Worm (Caenorhabditis elegans): ENCODE results near the gene pals-21.

Gene pals-21

ce11 chrIII:1345694-1346093, 34.7 kb downstream of the pals-21 start, which contains the start of gene Y82E9BL.6 (continued):
- TF ChIP-seq gei-8 (GFP tag; optimal IDR thresholded peaks at IDR 0.05) (no peak), zfp-3 (GFP tag; conservative IDR thresholded peaks at IDR 0.05) (no peak), nhr-6 (tag; optimal IDR thresholded peaks at IDR 0.05) (no peak), F10B5.3 (tag; optimal IDR thresholded peaks at IDR 0.05) (no peak), F44E2.7 (GFP tag; IDR thresholded peaks at IDR 0.05) (no peak)

- TF ChIP-seq unc-62 (GFP tag; optimal IDR thresholded peaks at IDR 0.05 in 1 of 2) = peak in 1 of 2 experiments; percentile 61
- TF ChIP-seq unc-62 (tag; optimal IDR thresholded peaks at IDR 0.05) = no peak
- TF ChIP-seq nhr-48 (tag; optimal IDR thresholded peaks at IDR 0.05) = no peak
These were observed 37.5 kb downstream of the pals-21 start, which contains the start of gene fbxa-27 for ce11 chrIII:1342919-1343419. Gene fbxa-27, plus strand, starts transcription at chrIII:1342969.

- TF ChIP-seq daf-16 (GFP tag; optimal IDR thresholded peaks at IDR 0.05) (no peak), daf-16 (tag; optimal IDR thresholded peaks at IDR 0.05) (peak; percentile 94), nhr-77 (tag; optimal IDR thresholded peaks at IDR 0.05) (peak; percentile 23), zfp-3 (GFP tag; conservative IDR thresholded peaks at IDR 0.05) (no peak), nhr-28 (tag; optimal IDR thresholded peaks at IDR 0.05) (peak; percentile 35), dve-1 (tag; optimal IDR thresholded peaks at IDR 0.05; ENCODE audit: insufficient read depth) (peak; percentile 44), pqm-1 (tag; optimal IDR thresholded peaks at IDR 0.05) (peak; percentile 55), ceh-20 (GFP tag; IDR thresholded peaks at IDR 0.05) (no peak), unc-130 (GFP tag; optimal IDR thresholded peaks at IDR 0.05) (no peak), lir-3 (tag; optimal IDR thresholded peaks at IDR 0.05) (no peak)
These were observed 37.9 kb downstream of the pals-21 start, which contains the start of gene fbxa-26 for ce11 chrIII:1342488-1342887. Gene fbxa-26, minus strand, starts transcription at chrIII:1342522.

- TF ChIP-seq spr-1 (tag; optimal IDR thresholded peaks at IDR 0.05) (no peak), hmg-1.1 (GFP tag; IDR thresholded peaks at IDR 0.05) (no peak), fkh-10 (GFP tag; optimal IDR thresholded peaks at IDR 0.05) (no peak)
These were observed 40.2 kb downstream of the pals-21 start, which contains the start of gene fbxa-5 for ce11 chrIII:1340240-1340639. Gene fbxa-5, minus strand, starts transcription at chrIII:1340340.

ce11 chrIII:1331894-1332293, 48.5 kb downstream of the pals-21 start, which contains the start of gene Y82E9BL.19:
Gene Y82E9BL.19, plus strand, starts transcription at chrIII:1332016.
- TF ChIP-seq hlh-11 (tag; optimal IDR thresholded peaks at IDR 0.05) (peak; percentile 60), egl-43 (GFP tag; IDR thresholded peaks at IDR 0.05) (no peak), mdl-1 (tag; optimal IDR thresholded peaks at IDR 0.05) (no peak), dmd-6 (GFP tag; IDR thresholded peaks at IDR 0.05) (peak; percentile 51), daf-16 (GFP tag; optimal IDR thresholded peaks at IDR 0.05) (no peak), daf-16 (tag; optimal IDR thresholded peaks at IDR 0.05) (peak; percentile 12), pqm-1 (tag; optimal IDR thresholded peaks at IDR 0.05) (peak; percentile 13), zip-11 (GFP tag; IDR thresholded peaks at IDR 0.05) (no peak), hlh-30 (tag; optimal IDR thresholded peaks at IDR 0.05; ENCODE audit: insufficient read depth) (no peak), aha-1 (tag) (peak; percentile 27), unc-62 (GFP tag; optimal IDR thresholded peaks at IDR 0.05 in 1 of 2) (peak in 1 of 2 experiments; percentile 34), unc-62 (tag; optimal IDR thresholded peaks at IDR 0.05) (no peak)

All from whole organism, L4 larva.